Worm (Caenorhabditis elegans) whole organism, late embryonic: ENCODE results near the gene btb-4.

ENCODE experiments used
- C38D4.7 ChIP-seq: fragments of 200-800 bp; sonication (Bioruptor generic); optimal IDR thresholded peaks from 2 replicates; lab custom pipeline; 2018; ENCODE audit warnings: mild to moderate bottlenecking, missing genetic modification characterization, moderate library complexity, missing compliant biosample characterization
- F13H6.1 ChIP-seq: sonication (generic microtip); optimal IDR thresholded peaks from 2 replicates; lab custom pipeline; 2016; ENCODE audit warnings: missing genetic modification characterization, missing compliant biosample characterization
- T23F11.4 ChIP-seq: fragments of 200-800 bp; sonication (Bioruptor generic); optimal IDR thresholded peaks from 2 replicates; lab custom pipeline; 2018; ENCODE audit warnings: mild to moderate bottlenecking, missing genetic modification characterization, missing compliant biosample characterization
- Y22D7AL.16 ChIP-seq: sonication (generic microtip); optimal IDR thresholded peaks from 2 replicates; lab custom pipeline; 2016; ENCODE audit warnings: missing genetic modification characterization, missing compliant biosample characterization
- ceh-19 ChIP-seq: fragments of 200-800 bp; sonication (Bioruptor generic); optimal IDR thresholded peaks from 2 replicates; lab custom pipeline; 2018; ENCODE audit warnings: mild to moderate bottlenecking, missing genetic modification characterization, missing compliant biosample characterization
- ceh-2 ChIP-seq: sonication (generic microtip); optimal IDR thresholded peaks from 2 replicates; lab custom pipeline; 2016; ENCODE audit warnings: missing genotype, missing genetic modification characterization, missing compliant biosample characterization
- ceh-22 ChIP-seq: sonication (generic microtip); optimal IDR thresholded peaks from 2 replicates; lab custom pipeline; 2017; ENCODE audit warnings: missing biosample characterization, missing genetic modification characterization
- ceh-24 ChIP-seq: sonication (generic microtip); optimal IDR thresholded peaks from 2 replicates; lab custom pipeline; 2016; ENCODE audit warnings: mild to moderate bottlenecking, missing genetic modification characterization, missing compliant biosample characterization
- ceh-30 ChIP-seq: fragments of 150-350 bp; optimal IDR thresholded peaks from 2 replicates; lab custom pipeline; 2014; ENCODE audit warnings: missing biosample characterization, missing genetic modification characterization
- ceh-48 ChIP-seq: sonication (generic microtip); optimal IDR thresholded peaks from 2 replicates; lab custom pipeline; 2016; ENCODE audit warnings: missing genetic modification characterization, inconsistent platforms, missing compliant biosample characterization
- dmd-4 ChIP-seq: sonication (generic microtip); optimal IDR thresholded peaks from 2 replicates; lab custom pipeline; 2016; ENCODE audit warnings: borderline replicate concordance, missing genetic modification characterization, missing compliant biosample characterization
- dve-1 ChIP-seq: sonication (generic microtip); optimal IDR thresholded peaks from 2 replicates; lab custom pipeline; 2017; ENCODE audit warnings: antibody characterized with exemption, mild to moderate bottlenecking, missing genetic modification characterization, missing compliant biosample characterization
- elt-2 ChIP-seq: sonication (generic microtip); optimal IDR thresholded peaks from 2 replicates; lab custom pipeline; 2016; ENCODE audit warnings: missing genetic modification reagents, missing genetic modification characterization, missing compliant biosample characterization
- elt-4 ChIP-seq: sonication (generic microtip); optimal IDR thresholded peaks from 2 replicates; lab custom pipeline; 2016; ENCODE audit warnings: missing genetic modification characterization, missing compliant biosample characterization
- ets-4 ChIP-seq: sonication (generic microtip); optimal IDR thresholded peaks from 2 replicates; lab custom pipeline; 2016; ENCODE audit warnings: missing genetic modification characterization, missing compliant biosample characterization
- fax-1 ChIP-seq: sonication (generic microtip); optimal IDR thresholded peaks from 2 replicates; lab custom pipeline; 2016; ENCODE audit warnings: missing genotype, missing genetic modification characterization, missing compliant biosample characterization
- fkh-6 ChIP-seq: sonication (generic microtip); optimal IDR thresholded peaks from 2 replicates; lab custom pipeline; 2016; ENCODE audit warnings: missing genetic modification characterization, missing compliant biosample characterization
- gmeb-2 ChIP-seq: sonication (generic microtip); optimal IDR thresholded peaks from 2 replicates; lab custom pipeline; 2016; ENCODE audit warnings: missing genetic modification characterization, inconsistent platforms, missing compliant biosample characterization
- hlh-13 ChIP-seq: fragments of 200-800 bp; sonication (Bioruptor generic); optimal IDR thresholded peaks from 2 replicates; lab custom pipeline; 2018; ENCODE audit warnings: mild to moderate bottlenecking, missing genetic modification characterization, missing compliant biosample characterization
- hlh-6 ChIP-seq: sonication (generic microtip); optimal IDR thresholded peaks from 2 replicates; lab custom pipeline; 2016; ENCODE audit warnings: missing genotype, missing genetic modification characterization, missing compliant biosample characterization
- hlh-8 ChIP-seq: sonication (generic microtip); optimal IDR thresholded peaks from 2 replicates; lab custom pipeline; 2016; ENCODE audit warnings: missing genotype, missing genetic modification characterization, missing compliant biosample characterization
- lim-6 ChIP-seq: sonication (generic microtip); optimal IDR thresholded peaks from 2 replicates; lab custom pipeline; 2016; ENCODE audit warnings: missing genetic modification characterization, missing compliant biosample characterization
- madf-2 ChIP-seq: sonication (generic microtip); optimal IDR thresholded peaks from 2 replicates; lab custom pipeline; 2017; ENCODE audit warnings: missing genetic modification characterization, missing compliant biosample characterization
- nfya-1 ChIP-seq: sonication (generic microtip); optimal IDR thresholded peaks from 2 replicates; lab custom pipeline; 2017; ENCODE audit warnings: missing genetic modification characterization, mild to moderate bottlenecking, missing compliant biosample characterization, antibody characterized with exemption, moderate library complexity
- nhr-11 ChIP-seq: fragments of 150-350 bp; optimal IDR thresholded peaks from 2 replicates; lab custom pipeline; 2014; ENCODE audit warnings: missing biosample characterization, missing genetic modification characterization
- nhr-232 ChIP-seq: sonication (generic microtip); optimal IDR thresholded peaks from 2 replicates; lab custom pipeline; 2016; ENCODE audit warnings: missing genetic modification characterization, missing compliant biosample characterization
- pat-9 ChIP-seq: fragments of 200-800 bp; sonication (Bioruptor generic); optimal IDR thresholded peaks from 2 replicates; lab custom pipeline; 2018; ENCODE audit warnings: mild to moderate bottlenecking, missing genetic modification characterization, moderate library complexity, missing compliant biosample characterization
- pax-1 ChIP-seq: fragments of 150-350 bp; optimal IDR thresholded peaks from 2 replicates; lab custom pipeline; 2014; ENCODE audit warnings: missing biosample characterization, missing genetic modification characterization
- pha-2 ChIP-seq: sonication (generic microtip); optimal IDR thresholded peaks from 2 replicates; lab custom pipeline; 2017; ENCODE audit warnings: mild to moderate bottlenecking, missing genetic modification characterization, missing compliant biosample characterization
- pros-1 ChIP-seq: fragments of 150-350 bp; optimal IDR thresholded peaks from 2 replicates; lab custom pipeline; 2014; ENCODE audit warnings: missing biosample characterization, missing genetic modification reagents, missing genetic modification characterization
- rnt-1 ChIP-seq: sonication (generic microtip); optimal IDR thresholded peaks from 2 replicates; lab custom pipeline; 2016; ENCODE audit warnings: missing genetic modification characterization, missing compliant biosample characterization
- sox-2 ChIP-seq: fragments of 200-800 bp; sonication (Bioruptor generic); IDR thresholded peaks from 2 replicates; pipeline ENCODE4 v1.3.6; 2022; ENCODE audit warnings: missing genetic modification reagents, missing genetic modification characterization, missing compliant biosample characterization
- sox-4 ChIP-seq: sonication (generic microtip); optimal IDR thresholded peaks from 2 replicates; lab custom pipeline; 2017; ENCODE audit warnings: mild to moderate bottlenecking, missing genetic modification characterization, inconsistent platforms, missing compliant biosample characterization
- syd-9 ChIP-seq: sonication (generic microtip); optimal IDR thresholded peaks from 2 replicates; lab custom pipeline; 2016; ENCODE audit warnings: mild to moderate bottlenecking, missing genetic modification characterization, moderate library complexity, missing compliant biosample characterization
- ttx-3 ChIP-seq: sonication (generic microtip); optimal IDR thresholded peaks from 2 replicates; lab custom pipeline; 2016; ENCODE audit warnings: missing genetic modification reagents, missing genetic modification characterization, missing compliant biosample characterization
- unc-55 ChIP-seq: sonication (generic microtip); optimal IDR thresholded peaks from 2 replicates; lab custom pipeline; 2017; ENCODE audit warnings: missing biosample characterization, missing genetic modification reagents, missing genetic modification characterization
- unc-86 ChIP-seq: sonication (generic microtip); optimal IDR thresholded peaks from 2 replicates; lab custom pipeline; 2016; ENCODE audit warnings: missing genetic modification characterization, missing compliant biosample characterization
- zip-5 ChIP-seq: sonication (generic microtip); optimal IDR thresholded peaks from 2 replicates; lab custom pipeline; 2016; ENCODE audit warnings: missing genetic modification characterization, missing compliant biosample characterization

btb-4 gene

ce11 chrII:2075513-2075912 lies 43.4 kb downstream of the btb-4 start, which contains the start of gene F07E5.8:
Gene F07E5.8, minus strand, starts transcription at chrII:2075613.
- TF ChIP-seq nhr-11 (no peak), ceh-19 (no peak), fax-1 (no peak), lim-6 (tag; lab: Kevin White, UChicago) (no peak), dve-1 (tag; lab: Kevin White, UChicago) (no peak), sox-4 (tag; lab: Kevin White, UChicago) (no peak), elt-4 (tag; lab: Kevin White, UChicago) (no peak), nhr-232 (no peak), elt-2 (tag; lab: Kevin White, UChicago) (no peak), hlh-13 (no peak), ets-4 (tag; lab: Kevin White, UChicago) (no peak), T23F11.4 (GFP tag; lab: Kevin White, UChicago) (no peak), ceh-22 (tag; lab: Kevin White, UChicago) (no peak), pros-1 (tag; lab: Kevin White, UChicago) (no peak)

- TF ChIP-seq zip-5 (no peak), hlh-8 (tag; lab: Kevin White, UChicago) (no peak), ceh-22 (tag; lab: Kevin White, UChicago) (no peak), C38D4.7 (no peak), F13H6.1 (tag; lab: Kevin White, UChicago) (no peak), sox-4 (tag; lab: Kevin White, UChicago) (no peak), ceh-2 (tag; lab: Kevin White, UChicago) (no peak), ttx-3 (tag; lab: Kevin White, UChicago) (no peak), dmd-4 (tag; lab: Kevin White, UChicago) (no peak), gmeb-2 (tag; lab: Kevin White, UChicago) (no peak), hlh-13 (no peak), unc-86 (tag; lab: Kevin White, UChicago) (no peak), ceh-24 (tag; lab: Kevin White, UChicago) (no peak), unc-55 (no peak), fkh-6 (tag; lab: Kevin White, UChicago) (no peak), lim-6 (tag; lab: Kevin White, UChicago) (no peak), nfya-1 (tag; lab: Kevin White, UChicago) (no peak), pax-1 (no peak)
Measured at ce11 chrII:2076467-2076866, 44.4 kb downstream of the btb-4 start.

ce11 chrII:2080425-2080824 lies 48.3 kb downstream of the btb-4 start, which contains the start of gene F07E5.9:
Gene F07E5.9, minus strand, starts transcription at chrII:2080525.
- TF ChIP-seq sox-2 (GFP tag; lab: Robert Waterston, UW) (no peak), gmeb-2 (tag; lab: Kevin White, UChicago) (no peak), hlh-6 (tag; lab: Kevin White, UChicago) (no peak), hlh-8 (tag; lab: Kevin White, UChicago) (no peak), Y22D7AL.16 (tag; lab: Kevin White, UChicago) (no peak), pat-9 (tag; lab: Kevin White, UChicago) (no peak), ceh-48 (tag; lab: Kevin White, UChicago) (no peak), rnt-1 (no peak)

DNA sequence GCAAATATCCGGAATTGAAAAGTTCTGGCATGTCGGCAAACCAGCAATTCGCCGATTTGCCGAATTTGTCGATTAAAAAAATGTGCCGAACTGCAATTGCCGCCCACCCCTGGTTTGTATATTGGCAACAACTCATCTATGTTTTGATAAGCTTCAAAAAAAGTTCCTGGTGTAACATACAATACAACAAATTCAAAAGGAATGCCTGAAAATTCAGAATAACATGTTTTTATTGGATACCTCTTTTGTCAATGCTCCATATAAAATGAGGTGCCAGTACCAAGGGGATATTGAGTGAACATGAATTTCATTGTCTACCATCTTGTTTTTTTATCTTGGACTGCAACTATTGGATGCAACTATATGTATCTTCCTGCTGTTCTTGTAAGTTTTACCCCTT lies 49.1 kb downstream of the btb-4 start, which contains the start of gene T16A1.4:
Gene T16A1.4 (plus strand): TSS at position 301 of the 400 bp plus-strand sequence.
- no peak for TF ChIP-seq syd-9 (tag; lab: Kevin White, UChicago)
- no peak for TF ChIP-seq madf-2
- no peak for TF ChIP-seq ceh-30 (tag; lab: Kevin White, UChicago)
- no peak for TF ChIP-seq ceh-24 (tag; lab: Kevin White, UChicago)
- TF ChIP-seq pha-2 (tag; lab: Kevin White, UChicago): no peak
- TF ChIP-seq, all 69 proteins: peak for 0
